Worm (Caenorhabditis elegans) whole organism, mixed stage, embryonic: ENCODE results near the gene F16H6.7.

Source experiments
- M03D4.4 ChIP-seq: sonication (generic microtip); optimal IDR thresholded peaks from 2 replicates; lab custom pipeline; 2017; ENCODE audit warnings: mild to moderate bottlenecking, missing genetic modification characterization, missing compliant biosample characterization
- bed-3 ChIP-seq: fragments of 200-800 bp; sonication (Bioruptor generic); optimal IDR thresholded peaks from 3 replicates; lab custom pipeline; 2018; ENCODE audit warnings: mild to moderate bottlenecking, missing genetic modification characterization, moderate library complexity, missing compliant biosample characterization
- ceh-39 ChIP-seq: fragments of 150-350 bp; optimal IDR thresholded peaks from 2 replicates; lab custom pipeline; 2014; ENCODE audit warnings: missing biosample characterization, missing genetic modification characterization
- ceh-43 ChIP-seq: fragments of 200-800 bp; sonication (Bioruptor generic); optimal IDR thresholded peaks from 2 replicates; lab custom pipeline; 2018; ENCODE audit warnings: mild to moderate bottlenecking, missing genetic modification characterization, moderate library complexity, missing compliant biosample characterization
- ces-1 ChIP-seq: fragments of 150-350 bp; optimal IDR thresholded peaks from 2 replicates; lab custom pipeline; 2014; ENCODE audit warnings: missing biosample characterization, missing genetic modification reagents, missing genetic modification characterization
- cnd-1 ChIP-seq: fragments of 200-800 bp; sonication (Bioruptor generic); optimal IDR thresholded peaks from 2 replicates; lab custom pipeline; 2018; ENCODE audit warnings: mild to moderate bottlenecking, missing genetic modification characterization, missing compliant biosample characterization
- elt-1 ChIP-seq: sonication (generic microtip); optimal IDR thresholded peaks from 2 replicates; lab custom pipeline; 2017; ENCODE audit warnings: missing genetic modification characterization, mild to moderate bottlenecking, missing compliant biosample characterization, antibody characterized with exemption, moderate library complexity, borderline replicate concordance; ENCODE audit not compliant: insufficient read depth
- elt-3 ChIP-seq: fragments of 150-350 bp; optimal IDR thresholded peaks from 2 replicates; lab custom pipeline; 2014; ENCODE audit warnings: missing biosample characterization, missing genetic modification characterization
- flh-1 ChIP-seq: fragments of 200-800 bp; sonication (Bioruptor generic); optimal IDR thresholded peaks from 2 replicates; lab custom pipeline; 2018; ENCODE audit warnings: mild to moderate bottlenecking, missing genetic modification characterization, moderate library complexity, missing compliant biosample characterization
- ham-2 ChIP-seq: fragments of 200-800 bp; sonication (Bioruptor generic); optimal IDR thresholded peaks from 2 replicates; lab custom pipeline; 2018; ENCODE audit warnings: mild to moderate bottlenecking, missing genetic modification characterization, missing compliant biosample characterization
- hlh-1 ChIP-seq: fragments of 150-350 bp; optimal IDR thresholded peaks from 2 replicates; lab custom pipeline; 2014; ENCODE audit warnings: missing biosample characterization, missing genetic modification reagents, missing genetic modification characterization
- lin-13 ChIP-seq: fragments of 150-350 bp; optimal IDR thresholded peaks from 2 replicates; lab custom pipeline; 2014; ENCODE audit warnings: missing biosample characterization, missing genetic modification characterization
- lin-32 ChIP-seq: fragments of 200-800 bp; sonication (Bioruptor generic); optimal IDR thresholded peaks from 2 replicates; lab custom pipeline; 2018; ENCODE audit warnings: mild to moderate bottlenecking, missing genetic modification characterization, missing compliant biosample characterization
- lsy-2 ChIP-seq: fragments of 150-350 bp; optimal IDR thresholded peaks from 2 replicates; lab custom pipeline; 2014; ENCODE audit warnings: missing biosample characterization, missing genetic modification characterization
- mab-5 ChIP-seq: fragments of 150-350 bp; optimal IDR thresholded peaks from 2 replicates; lab custom pipeline; 2014; ENCODE audit warnings: missing biosample characterization, missing genetic modification characterization
- mep-1 ChIP-seq: fragments of 150-350 bp; optimal IDR thresholded peaks from 2 replicates; lab custom pipeline; 2017; ENCODE audit warnings: missing biosample characterization, missing genetic modification reagents, missing genetic modification characterization, inconsistent platforms
- mls-2 ChIP-seq: sonication (generic microtip); optimal IDR thresholded peaks from 2 replicates; lab custom pipeline; 2016; ENCODE audit warnings: mild to moderate bottlenecking, missing genetic modification characterization, moderate library complexity, missing compliant biosample characterization
- nhr-12 ChIP-seq: fragments of 150-350 bp; optimal IDR thresholded peaks from 2 replicates; lab custom pipeline; 2014; ENCODE audit warnings: missing biosample characterization, missing genetic modification characterization
- nhr-2 ChIP-seq: fragments of 150-350 bp; optimal IDR thresholded peaks from 2 replicates; lab custom pipeline; 2014; ENCODE audit warnings: missing biosample characterization, missing genetic modification characterization
- nhr-28 ChIP-seq: fragments of 150-350 bp; optimal IDR thresholded peaks from 2 replicates; lab custom pipeline; 2014; ENCODE audit warnings: missing biosample characterization, missing genetic modification characterization
- sem-2 ChIP-seq: fragments of 200-800 bp; sonication (Bioruptor generic); optimal IDR thresholded peaks from 2 replicates; lab custom pipeline; 2018; ENCODE audit warnings: mild to moderate bottlenecking, missing genetic modification characterization, missing compliant biosample characterization
- snpc-4 ChIP-seq: fragments of 150-350 bp; optimal IDR thresholded peaks from 2 replicates; lab custom pipeline; 2014; ENCODE audit warnings: missing biosample characterization, missing genetic modification characterization
- sptf-1 ChIP-seq: sonication (generic microtip); optimal IDR thresholded peaks from 2 replicates; lab custom pipeline; 2017; ENCODE audit warnings: mild to moderate bottlenecking, missing genetic modification characterization, moderate library complexity, missing compliant biosample characterization
- tbx-8 ChIP-seq: fragments of 200-800 bp; sonication (Bioruptor generic); optimal IDR thresholded peaks from 2 replicates; lab custom pipeline; 2018; ENCODE audit warnings: mild to moderate bottlenecking, missing genetic modification characterization, moderate library complexity, missing compliant biosample characterization
- unc-120 ChIP-seq: sonication (generic microtip); optimal IDR thresholded peaks from 2 replicates; lab custom pipeline; 2017; ENCODE audit warnings: missing genetic modification characterization, missing compliant biosample characterization; ENCODE audit not compliant: poor library complexity, severe bottlenecking
- unc-39 ChIP-seq: fragments of 150-350 bp; optimal IDR thresholded peaks from 2 replicates; lab custom pipeline; 2014; ENCODE audit warnings: missing biosample characterization, missing genetic modification characterization
- unc-62 ChIP-seq: fragments of 150-350 bp; optimal IDR thresholded peaks from 2 replicates; lab custom pipeline; 2014; ENCODE audit warnings: missing biosample characterization, missing genetic modification reagents, missing genetic modification characterization
- zip-8 ChIP-seq: fragments of 150-350 bp; optimal IDR thresholded peaks from 2 replicates; lab custom pipeline; 2014; ENCODE audit warnings: missing biosample characterization, missing genetic modification characterization
- ztf-11 ChIP-seq: fragments of 150-350 bp; optimal IDR thresholded peaks from 2 replicates; lab custom pipeline; 2014; ENCODE audit warnings: missing biosample characterization, missing genetic modification characterization

F16H6.7 gene

DNA sequence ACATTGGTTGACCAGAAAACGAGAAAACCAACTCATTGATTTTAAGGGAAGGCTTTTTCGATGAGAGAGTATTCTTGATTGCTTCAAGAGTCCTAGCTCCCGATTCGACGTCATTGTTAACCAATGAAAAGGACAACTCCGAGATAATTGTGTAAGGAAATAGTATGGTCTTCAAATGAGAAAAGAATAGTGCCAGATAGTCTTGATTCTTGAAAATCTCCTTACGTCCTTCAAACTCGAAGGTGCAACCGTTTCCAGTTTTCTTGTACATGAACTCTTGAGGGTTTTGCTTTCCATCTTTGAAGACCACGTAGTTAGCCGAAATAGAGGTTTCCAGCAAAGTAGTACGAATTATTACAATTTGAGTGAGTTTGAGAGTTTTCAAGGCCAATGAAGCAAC is 34.3 kb upstream of the F16H6.7 start:
- TF ChIP-seq mls-2 (tag; lab: Kevin White, UChicago), result no peak
- no peak for TF ChIP-seq elt-3 (tag; lab: Kevin White, UChicago)
- no peak for TF ChIP-seq ceh-43 (GFP tag; lab: Kevin White, UChicago)
- TF ChIP-seq cnd-1, result no peak
- no peak for TF ChIP-seq ceh-39 (tag; lab: Kevin White, UChicago)
- TF ChIP-seq snpc-4, result no peak
- TF ChIP-seq ztf-11 (tag; lab: Kevin White, UChicago), result no peak
- no peak for TF ChIP-seq unc-62
- no peak for TF ChIP-seq ces-1 (GFP tag; lab: Kevin White, UChicago)
- TF ChIP-seq nhr-28 (tag; lab: Kevin White, UChicago), result no peak
- no peak for TF ChIP-seq M03D4.4 (tag; lab: Kevin White, UChicago)
- TF ChIP-seq unc-120 (tag; lab: Kevin White, UChicago), result no peak

DNA sequence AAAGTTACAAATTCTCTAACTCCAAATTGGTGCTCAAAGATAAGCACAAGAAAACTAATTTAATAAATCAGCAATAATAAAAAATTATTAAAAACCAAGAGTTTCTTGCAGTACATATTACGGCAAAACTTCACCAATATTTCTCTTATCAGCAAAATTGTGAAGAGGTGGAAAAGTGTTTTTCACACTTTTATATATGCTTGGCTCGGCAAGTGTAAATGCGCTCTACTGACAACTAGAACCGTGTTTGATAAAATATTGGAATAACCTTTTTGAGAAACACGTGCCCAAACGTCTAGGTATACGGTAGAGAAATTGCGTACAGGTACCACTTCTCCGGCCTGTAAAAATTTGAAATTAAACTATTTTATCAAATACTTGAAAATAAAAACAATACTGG is 32.4 kb upstream of the F16H6.7 start, which contains the start of gene R10E8.8:
TSS of gene R10E8.8 (minus strand) at position 343 of the 400 bp plus-strand sequence.
- TF ChIP-seq nhr-2 (tag; lab: Kevin White, UChicago), result no peak
- no peak for TF ChIP-seq elt-3 (tag; lab: Kevin White, UChicago)
- no peak for TF ChIP-seq snpc-4
- no peak for TF ChIP-seq mep-1 (tag; lab: Kevin White, UChicago)

DNA sequence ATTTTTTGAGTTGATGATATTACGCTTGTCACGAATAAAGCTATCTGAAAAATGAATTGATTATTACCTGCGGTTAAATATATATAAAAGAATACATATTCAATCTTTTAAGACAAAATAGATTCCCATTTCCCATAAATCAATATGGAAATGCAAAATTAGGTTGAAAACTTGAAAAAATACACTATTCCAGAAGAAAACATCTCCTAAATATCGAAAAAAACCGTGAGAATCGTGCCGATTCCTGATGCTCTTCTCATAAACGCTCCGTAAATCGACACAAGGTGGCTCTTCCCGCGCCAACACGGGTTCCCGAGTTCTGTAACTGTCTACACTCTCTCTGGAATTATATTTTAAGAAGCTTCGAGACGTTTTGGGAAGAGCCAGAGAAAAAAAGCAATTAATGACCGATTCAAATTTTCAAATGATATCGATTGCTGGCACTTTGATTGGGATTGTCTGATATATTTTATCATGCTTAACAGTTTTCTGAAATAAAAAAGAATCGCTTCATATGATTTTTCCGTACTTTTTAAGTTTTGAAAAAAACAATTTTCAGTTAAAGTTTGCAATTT is 27.8 kb upstream of the F16H6.7 start, which contains the start of gene R10E8.3:
TSS of gene R10E8.3 (minus strand) at position 51 of the 575 bp plus-strand sequence.
- TF ChIP-seq ces-1 (GFP tag; lab: Kevin White, UChicago) (no peak), elt-1 (tag; lab: Kevin White, UChicago) (no peak), ham-2 (GFP tag; lab: Kevin White, UChicago) (no peak), tbx-8 (no peak), sem-2 (GFP tag; lab: Kevin White, UChicago) (no peak), nhr-12 (tag; lab: Kevin White, UChicago) (no peak), unc-62 (no peak), nhr-28 (tag; lab: Kevin White, UChicago) (no peak), unc-120 (tag; lab: Kevin White, UChicago) (no peak), elt-3 (tag; lab: Kevin White, UChicago) (no peak), M03D4.4 (tag; lab: Kevin White, UChicago) (no peak), hlh-1 (no peak), bed-3 (GFP tag; lab: Kevin White, UChicago) (no peak), zip-8 (tag; lab: Kevin White, UChicago) (no peak), cnd-1 (no peak), nhr-2 (tag; lab: Kevin White, UChicago) (no peak), flh-1 (no peak), lin-13 (no peak), unc-39 (no peak), lsy-2 (tag; lab: Kevin White, UChicago) (no peak)

DNA sequence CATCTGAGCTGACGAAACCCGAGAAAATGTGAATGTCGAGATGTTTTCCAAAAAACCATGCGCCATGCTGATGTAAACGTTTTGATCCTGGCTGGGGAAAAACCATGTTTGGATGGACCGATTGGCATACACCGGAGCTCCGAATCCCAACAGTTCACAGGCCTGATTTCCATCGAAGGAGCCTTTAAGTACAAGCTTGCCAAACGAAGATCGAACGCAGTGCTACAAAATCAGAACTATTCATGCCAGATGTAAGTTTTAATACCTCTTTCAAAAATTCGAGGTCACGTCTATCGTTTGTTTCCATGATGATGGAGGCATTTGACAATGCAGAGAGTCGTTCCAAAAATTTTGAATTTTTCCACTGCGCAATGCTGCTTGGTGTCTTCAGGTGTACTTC is 26.8 kb upstream of the F16H6.7 start:
- TF ChIP-seq mls-2 (tag; lab: Kevin White, UChicago) (no peak), lsy-2 (tag; lab: Kevin White, UChicago) (no peak), sptf-1 (tag; lab: Kevin White, UChicago) (no peak), mep-1 (tag; lab: Kevin White, UChicago) (no peak), unc-39 (no peak), cnd-1 (no peak), lin-32 (no peak)

DNA sequence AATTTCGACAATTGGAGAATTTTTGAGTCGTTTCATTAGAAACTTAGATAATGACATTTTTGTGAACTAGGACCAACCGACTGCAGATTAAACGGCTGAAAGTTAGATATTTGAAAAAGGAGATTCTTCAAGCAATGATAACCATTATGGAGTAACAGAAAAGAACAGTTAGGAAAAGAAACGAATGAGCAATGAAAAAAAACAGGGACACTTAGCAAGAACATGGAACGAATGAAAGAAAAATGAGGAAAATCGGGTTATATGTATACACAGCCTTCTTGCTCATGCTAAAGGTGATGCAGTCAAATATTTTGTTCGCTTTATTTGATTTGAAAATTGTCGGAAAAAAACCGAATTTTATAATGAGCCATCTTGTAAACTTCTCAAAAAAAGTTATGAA is 15.4 kb upstream of the F16H6.7 start, which contains the start of gene F16H6.10:
TSS of gene F16H6.10 (minus strand) at position 101 of the 400 bp plus-strand sequence.
- no peak for TF ChIP-seq ceh-39 (tag; lab: Kevin White, UChicago)
- TF ChIP-seq nhr-28 (tag; lab: Kevin White, UChicago), result no peak
- TF ChIP-seq unc-62, result no peak
- no peak for TF ChIP-seq sptf-1 (tag; lab: Kevin White, UChicago)
- TF ChIP-seq lsy-2 (tag; lab: Kevin White, UChicago), result no peak
- no peak for TF ChIP-seq ham-2 (GFP tag; lab: Kevin White, UChicago)
- no peak for TF ChIP-seq mep-1 (tag; lab: Kevin White, UChicago)
- TF ChIP-seq lin-32, result no peak
- TF ChIP-seq ces-1 (GFP tag; lab: Kevin White, UChicago), result no peak
- no peak for TF ChIP-seq mab-5 (tag; lab: Kevin White, UChicago)
- TF ChIP-seq, all 35 proteins: peak for 0
